Fruit fly (Drosophila melanogaster): ENCODE measurements around the gene Ref2.

dm6 chr2L:12603379-12603778 is 42.8 kb downstream of the Ref2 start:
- TF ChIP-seq Snoo (tag; optimal IDR thresholded peaks at IDR 0.05) (no peak), CG4496 (GFP tag; IDR thresholded peaks at IDR 0.05) (no peak)

Data from whole organism, pupa.